Worm (Caenorhabditis elegans): Measurements from ENCODE around the gene T01B7.13.

T01B7.13 gene

ce11 chrII:8740326-8740949, 25.2 kb downstream of the T01B7.13 start (continued):
- TF ChIP-seq nhr-25 (tag; optimal IDR thresholded peaks at IDR 0.05), result peak; percentile 77
- no peak for TF ChIP-seq nhr-10 (tag; optimal IDR thresholded peaks at IDR 0.05)
- peak in 1 of 2 experiments; percentile 40 for TF ChIP-seq lsy-2 (tag; optimal IDR thresholded peaks at IDR 0.05)
- no peak for TF ChIP-seq ceh-16 (tag; optimal IDR thresholded peaks at IDR 0.05)
- no peak for TF ChIP-seq elt-1 (tag; optimal IDR thresholded peaks at IDR 0.05)

ce11 chrII:8741277-8741676, 26.1 kb downstream of the T01B7.13 start:
- TF ChIP-seq nhr-10 (tag; optimal IDR thresholded peaks at IDR 0.05), result no peak
- TF ChIP-seq mbf-1 (tag; optimal IDR thresholded peaks at IDR 0.05), result no peak
- no peak for TF ChIP-seq aly-2 (tag; optimal IDR thresholded peaks at IDR 0.05)
- peak; percentile 70 for TF ChIP-seq nhr-129 (tag; optimal IDR thresholded peaks at IDR 0.05)
- no peak for TF ChIP-seq peb-1 (tag; optimal IDR thresholded peaks at IDR 0.05)
- no peak for TF ChIP-seq dmd-4 (tag; optimal IDR thresholded peaks at IDR 0.05)
- TF ChIP-seq nhr-12 (tag; optimal IDR thresholded peaks at IDR 0.05), result no peak
- no peak for TF ChIP-seq nhr-25 (tag; optimal IDR thresholded peaks at IDR 0.05)
- no peak for TF ChIP-seq unc-62 (GFP tag; optimal IDR thresholded peaks at IDR 0.05)
- TF ChIP-seq elt-3 (tag; optimal IDR thresholded peaks at IDR 0.05), result no peak
- peak; percentile 42 for TF ChIP-seq fos-1 (tag; optimal IDR thresholded peaks at IDR 0.05)
- TF ChIP-seq sma-9 (GFP tag; optimal IDR thresholded peaks at IDR 0.05), result peak; percentile 97
- no peak for TF ChIP-seq sma-9 (tag; optimal IDR thresholded peaks at IDR 0.05)
- no peak for TF ChIP-seq skn-1 (tag; optimal IDR thresholded peaks at IDR 0.05)
- no peak for TF ChIP-seq nhr-23 (tag; optimal IDR thresholded peaks at IDR 0.05)
- no peak for TF ChIP-seq lin-11 (tag; optimal IDR thresholded peaks at IDR 0.05)
- no peak for TF ChIP-seq unc-39 (tag; optimal IDR thresholded peaks at IDR 0.05)
- TF ChIP-seq mdl-1 (tag; optimal IDR thresholded peaks at IDR 0.05), result peak in 1 of 2 experiments; percentile 74
- TF ChIP-seq zag-1 (tag; optimal IDR thresholded peaks at IDR 0.05), result no peak
- no peak for TF ChIP-seq ztf-1 (GFP tag; conservative IDR thresholded peaks at IDR 0.05)
- TF ChIP-seq snpc-4 (tag; optimal IDR thresholded peaks at IDR 0.05), result no peak
- no peak for TF ChIP-seq egl-27 (tag; optimal IDR thresholded peaks at IDR 0.05)
- TF ChIP-seq lin-13 (GFP tag; optimal IDR thresholded peaks at IDR 0.05), result peak; percentile 1
- TF ChIP-seq crh-2 (tag; optimal IDR thresholded peaks at IDR 0.05), result no peak
- no peak for TF ChIP-seq nhr-237 (tag; optimal IDR thresholded peaks at IDR 0.05)
- TF ChIP-seq mab-5 (tag; optimal IDR thresholded peaks at IDR 0.05), result no peak
- no peak for TF ChIP-seq R02D3.7 (tag; optimal IDR thresholded peaks at IDR 0.05)
- no peak for TF ChIP-seq blmp-1 (tag; optimal IDR thresholded peaks at IDR 0.05; ENCODE audit: insufficient read depth)
- TF ChIP-seq unc-55 (GFP tag; optimal IDR thresholded peaks at IDR 0.05), result no peak
- TF ChIP-seq ceh-16 (tag; optimal IDR thresholded peaks at IDR 0.05), result no peak
- TF ChIP-seq ama-1 (optimal IDR thresholded peaks at IDR 0.05), result peak; percentile 28
- no peak for TF ChIP-seq sem-4 (tag; optimal IDR thresholded peaks at IDR 0.05)
- TF ChIP-seq lsy-2 (tag; optimal IDR thresholded peaks at IDR 0.05), result peak in 1 of 2 experiments; percentile 48
- no peak for TF ChIP-seq ztf-11 (tag; optimal IDR thresholded peaks at IDR 0.05)
- no peak for TF ChIP-seq gmeb-1 (tag; optimal IDR thresholded peaks at IDR 0.05)
- TF ChIP-seq sma-3 (GFP tag; optimal IDR thresholded peaks at IDR 0.05), result no peak
- TF ChIP-seq alr-1 (tag; optimal IDR thresholded peaks at IDR 0.05), result no peak
- TF ChIP-seq nhr-6 (tag; optimal IDR thresholded peaks at IDR 0.05), result peak; percentile 29
- no peak for TF ChIP-seq nhr-11 (tag; optimal IDR thresholded peaks at IDR 0.05)
- TF ChIP-seq lin-39 (tag; optimal IDR thresholded peaks at IDR 0.05), result no peak
- no peak for TF ChIP-seq Y55F3AM.14 (GFP tag; optimal IDR thresholded peaks at IDR 0.05)
- TF ChIP-seq F13H6.1 (tag; optimal IDR thresholded peaks at IDR 0.05), result peak; percentile 62
- no peak for TF ChIP-seq elt-1 (tag; optimal IDR thresholded peaks at IDR 0.05)
- TF ChIP-seq ceh-82 (tag; optimal IDR thresholded peaks at IDR 0.05), result no peak
- no peak for TF ChIP-seq nhr-21 (tag; optimal IDR thresholded peaks at IDR 0.05)
- peak; percentile 26 for TF ChIP-seq C34F6.9 (tag; optimal IDR thresholded peaks at IDR 0.05)
- TF ChIP-seq ztf-4 (tag; optimal IDR thresholded peaks at IDR 0.05), result peak; percentile 15
- TF ChIP-seq nhr-77 (tag; optimal IDR thresholded peaks at IDR 0.05), result no peak
- no peak for TF ChIP-seq ZK546.5 (tag; optimal IDR thresholded peaks at IDR 0.05)
